Fruit fly (Drosophila melanogaster): ENCODE measurements around the gene Gal.

Gal gene

DNA sequence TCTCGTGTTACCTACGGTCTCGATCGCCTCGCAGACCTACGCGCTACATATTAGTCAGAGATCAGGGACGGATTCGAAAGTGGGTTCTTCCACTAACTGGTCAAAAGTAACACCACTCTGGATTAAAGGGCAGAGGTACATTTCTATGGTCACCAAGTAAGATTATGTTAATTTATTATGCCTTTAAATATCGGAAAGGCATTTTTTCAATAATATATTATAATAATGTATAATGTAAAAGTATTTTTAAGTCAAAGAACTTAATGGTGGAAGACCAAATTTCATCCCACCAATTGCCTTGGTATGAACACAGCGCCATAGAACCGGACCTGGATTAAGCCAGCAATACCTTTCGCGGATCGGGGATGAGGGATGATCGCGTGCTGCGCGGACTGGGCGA is 16.2 kb upstream of the Gal start (continued):
- TF ChIP-seq zen (tag; optimal IDR thresholded peaks at IDR 0.05) (peak; percentile 16), CG1233 (GFP tag; optimal IDR thresholded peaks at IDR 0.05) (no peak), trem (tag; optimal IDR thresholded peaks at IDR 0.05) (peak; percentile 7), CG7839 (tag; optimal IDR thresholded peaks at IDR 0.05) (peak; percentile 42), sisA (GFP tag; IDR thresholded peaks at IDR 0.05) (0 out of 2 replicates have a peak, but pooled peaks have one; percentile 27), Gsc (GFP tag; IDR thresholded peaks at IDR 0.05) (no peak), CG2678 (tag; optimal IDR thresholded peaks at IDR 0.05) (peak; percentile 56), ham (GFP tag; IDR thresholded peaks at IDR 0.05) (no peak), Gug (GFP tag; IDR thresholded peaks at IDR 0.05) (0 out of 4 replicates have a peak, but pooled peaks have one; percentile 36), CG15479 (GFP tag; optimal IDR thresholded peaks at IDR 0.05) (no peak), CG12104 (GFP tag; optimal IDR thresholded peaks at IDR 0.05) (no peak), psq (GFP tag; optimal IDR thresholded peaks at IDR 0.05) (no peak), ci (GFP tag; IDR thresholded peaks at IDR 0.05) (no peak), CG12071 (GFP tag; optimal IDR thresholded peaks at IDR 0.05) (no peak), ash1 (GFP tag; optimal IDR thresholded peaks at IDR 0.05) (no peak), CG6689 (GFP tag; IDR thresholded peaks at IDR 0.05) (0 out of 2 replicates have a peak, but pooled peaks have one; percentile 24), CG6254 (GFP tag; optimal IDR thresholded peaks at IDR 0.05) (peak; percentile 1), salm (tag; optimal IDR thresholded peaks at IDR 0.05) (no peak), kay (GFP tag; optimal IDR thresholded peaks at IDR 0.05) (no peak), CG10979 (tag; optimal IDR thresholded peaks at IDR 0.05) (peak; percentile 47), dysf (GFP tag; IDR thresholded peaks at IDR 0.05) (0 out of 3 replicates have a peak, but pooled peaks have one; percentile 9), CG2712 (tag; optimal IDR thresholded peaks at IDR 0.05) (peak; percentile 70), pita (GFP tag; optimal IDR thresholded peaks at IDR 0.05) (no peak), nmo (GFP tag; optimal IDR thresholded peaks at IDR 0.05) (peak; percentile 57), maf-S (GFP tag; optimal IDR thresholded peaks at IDR 0.05) (no peak), Xbp1 (GFP tag; optimal IDR thresholded peaks at IDR 0.05) (peak; percentile 3), dmrt99B (tag; optimal IDR thresholded peaks at IDR 0.05) (peak; percentile 29), CG32772 (GFP tag; IDR thresholded peaks at IDR 0.05) (no peak), bsh (GFP tag; optimal IDR thresholded peaks at IDR 0.05) (peak; percentile 31 to 34), CG4820 (GFP tag; optimal IDR thresholded peaks at IDR 0.05) (no peak), gcm (GFP tag; optimal IDR thresholded peaks at IDR 0.05) (no peak), lola (GFP tag; optimal IDR thresholded peaks at IDR 0.05) (peak in 1 of 3 experiments; percentile 58), B-H2 (GFP tag; optimal IDR thresholded peaks at IDR 0.05) (no peak), D19A (tag; optimal IDR thresholded peaks at IDR 0.05) (peak; percentile 44), croc (GFP tag; conservative IDR thresholded peaks at IDR 0.05) (peak; percentile 33; the same call in 1 of the 3 replicates)

- TF ChIP-seq Antp (GFP tag; optimal IDR thresholded peaks at IDR 0.05) (no peak), CG6765 (GFP tag; optimal IDR thresholded peaks at IDR 0.05) (no peak), lov (optimal IDR thresholded peaks at IDR 0.05) (no peak), lov (GFP tag; IDR thresholded peaks at IDR 0.05) (no peak), Meics (GFP tag; optimal IDR thresholded peaks at IDR 0.05) (no peak), ewg (GFP tag; optimal IDR thresholded peaks at IDR 0.05) (no peak), CG3065 (GFP tag; optimal IDR thresholded peaks at IDR 0.05) (no peak), vvl (GFP tag; IDR thresholded peaks at IDR 0.05) (no peak), Pdp1 (GFP tag; optimal IDR thresholded peaks at IDR 0.05) (no peak)
Measured at dm6 chr2L:6020535-6020934, 13.9 kb upstream of the Gal start, which contains the start of gene CG13996. Gene CG13996 (plus strand): TSS chr2L:6020835.

All from whole organism, embryonic.